Fruit fly (Drosophila melanogaster) whole organism, embryonic: Measurements from ENCODE around the gene CG34002.

ENCODE experiments used
- Atf-2 ChIP-seq: fragments of 200-800 bp; sonication (Bioruptor generic); optimal IDR thresholded peaks from 2 replicates; lab custom pipeline; 2016; ENCODE audit warnings: missing biosample characterization, missing genetic modification characterization
- Blimp-1 ChIP-seq: fragments of 200-800 bp; sonication (Bioruptor generic); optimal IDR thresholded peaks from 3 replicates; lab custom pipeline; 2018; ENCODE audit warnings: missing biosample characterization, missing genetic modification characterization, mild to moderate bottlenecking, moderate library complexity, missing genetic modification reagents
- CG12299 ChIP-seq: fragments of 200-800 bp; sonication (Bioruptor generic); optimal IDR thresholded peaks from 2 replicates; lab custom pipeline; 2018; ENCODE audit warnings: missing biosample characterization, mild to moderate bottlenecking, missing genetic modification characterization
- CG15514 ChIP-seq: fragments of 200-800 bp; sonication (Bioruptor generic); optimal IDR thresholded peaks from 3 replicates; lab custom pipeline; 2017; ENCODE audit warnings: missing biosample characterization, missing genetic modification characterization, mild to moderate bottlenecking, moderate library complexity, missing genetic modification reagents
- CG17385 ChIP-seq: fragments of 200-800 bp; sonication (Bioruptor generic); optimal IDR thresholded peaks from 3 replicates; lab custom pipeline; 2018; ENCODE audit warnings: missing biosample characterization, mild to moderate bottlenecking, missing genetic modification characterization
- CG18599 ChIP-seq: fragments of 200-800 bp; sonication (Bioruptor generic); optimal IDR thresholded peaks from 3 replicates; lab custom pipeline; 2017; ENCODE audit warnings: missing biosample characterization, missing genetic modification characterization, mild to moderate bottlenecking, moderate library complexity, missing genetic modification reagents
- CG2875 ChIP-seq: fragments of 200-800 bp; sonication (Bioruptor generic); optimal IDR thresholded peaks from 2 replicates; lab custom pipeline; 2017; ENCODE audit warnings: missing biosample characterization, mild to moderate bottlenecking, missing genetic modification characterization, missing genetic modification reagents
- CG34376 ChIP-seq: fragments of 200-800 bp; sonication (Bioruptor generic); optimal IDR thresholded peaks from 2 replicates; lab custom pipeline; 2018; ENCODE audit warnings: missing biosample characterization, mild to moderate bottlenecking, missing genetic modification characterization
- CG43689 ChIP-seq: fragments of 200-800 bp; sonication (Bioruptor generic); IDR thresholded peaks from 2 replicates; pipeline ENCODE4 v1.3.6; 2022; ENCODE audit warnings: missing biosample characterization, missing genetic modification characterization
- CG7556 ChIP-seq: fragments of 200-800 bp; sonication (Bioruptor generic); optimal IDR thresholded peaks from 2 replicates; lab custom pipeline; 2017; ENCODE audit warnings: missing biosample characterization, mild to moderate bottlenecking, missing genetic modification characterization
- CG8089 ChIP-seq: fragments of 200-800 bp; sonication (Bioruptor generic); optimal IDR thresholded peaks from 3 replicates; lab custom pipeline; 2016; ENCODE audit warnings: missing biosample characterization, missing genetic modification characterization
- Dad ChIP-seq: fragments of 200-800 bp; sonication (Bioruptor generic); optimal IDR thresholded peaks from 3 replicates; lab custom pipeline; 2016; ENCODE audit warnings: missing biosample characterization, missing genetic modification characterization
- Doc2 ChIP-seq: fragments of 200-800 bp; sonication (Bioruptor generic); IDR thresholded peaks from 2 replicates; pipeline ENCODE4 v1.3.6; 2022; ENCODE audit warnings: missing biosample characterization, missing genetic modification characterization
- Fer2 ChIP-seq: fragments of 200-800 bp; sonication (Bioruptor generic); optimal IDR thresholded peaks from 2 replicates; lab custom pipeline; 2018; ENCODE audit warnings: missing biosample characterization, mild to moderate bottlenecking, missing genetic modification characterization, moderate library complexity
- GATAe ChIP-seq: fragments of 200-800 bp; sonication (Bioruptor generic); conservative IDR thresholded peaks from 2 replicates; pipeline ENCODE4 v1.3.6; 2022; ENCODE audit warnings: missing biosample characterization, missing genetic modification characterization
- H15 ChIP-seq: fragments of 200-800 bp; sonication (Bioruptor generic); IDR thresholded peaks from 3 replicates; pipeline ENCODE4 v1.3.6; 2022; ENCODE audit warnings: missing biosample characterization, missing genetic modification characterization
- H2.0 ChIP-seq: fragments of 200-800 bp; sonication (Bioruptor generic); IDR thresholded peaks from 2 replicates; pipeline ENCODE4 v1.3.6; 2022; ENCODE audit warnings: missing biosample characterization, missing genetic modification characterization
- Hand ChIP-seq: fragments of 200-800 bp; sonication (Bioruptor generic); optimal IDR thresholded peaks from 2 replicates; lab custom pipeline; 2017; ENCODE audit warnings: mild to moderate bottlenecking, missing biosample characterization, missing genetic modification reagents, missing genetic modification characterization
- Hey ChIP-seq: fragments of 200-800 bp; sonication (Bioruptor generic); optimal IDR thresholded peaks from 3 replicates; lab custom pipeline; 2018; ENCODE audit warnings: missing biosample characterization, mild to moderate bottlenecking, missing genetic modification characterization
- Hmr ChIP-seq: fragments of 200-800 bp; sonication (Bioruptor generic); optimal IDR thresholded peaks from 3 replicates; lab custom pipeline; 2017; ENCODE audit warnings: mild to moderate bottlenecking, missing biosample characterization, missing genetic modification reagents, missing genetic modification characterization
- Hr78 ChIP-seq, 2 experiments: fragments of 200-800 bp in 1 of 2; fragments of >200 bp in 1 of 2; sonication (Bioruptor generic) in 1 of 2; optimal IDR thresholded peaks; 2 replicates each; lab custom pipeline; 2017 to 2019; ENCODE audit warnings: missing biosample characterization in 2 of 2, missing genetic modification characterization in 2 of 2, mild to moderate bottlenecking in 1 of 2, moderate library complexity in 1 of 2
- Myb ChIP-seq: fragments of 200-800 bp; sonication (Bioruptor generic); optimal IDR thresholded peaks from 2 replicates; lab custom pipeline; 2016; ENCODE audit warnings: missing biosample characterization, missing genetic modification characterization
- Neu2 ChIP-seq: fragments of 200-800 bp; sonication (Bioruptor generic); optimal IDR thresholded peaks from 3 replicates; lab custom pipeline; 2016; ENCODE audit warnings: missing biosample characterization, missing genetic modification characterization, borderline replicate concordance
- Opbp ChIP-seq: fragments of 200-800 bp; sonication (Bioruptor generic); IDR thresholded peaks from 3 replicates; pipeline ENCODE4 v1.3.6; 2022; ENCODE audit warnings: missing biosample characterization, missing genetic modification characterization; ENCODE audit not compliant: partially characterized antibody
- PHDP ChIP-seq: fragments of 200-800 bp; sonication (Bioruptor generic); optimal IDR thresholded peaks from 3 replicates; lab custom pipeline; 2018; ENCODE audit warnings: missing biosample characterization, mild to moderate bottlenecking, missing genetic modification characterization, moderate library complexity
- Rfx ChIP-seq: fragments of 200-800 bp; sonication (Bioruptor generic); IDR thresholded peaks from 2 replicates; pipeline ENCODE4 v1.3.6; 2022; ENCODE audit warnings: missing biosample characterization, missing genetic modification characterization
- Vsx1 ChIP-seq: fragments of 200-800 bp; sonication (Bioruptor generic); optimal IDR thresholded peaks from 2 replicates; lab custom pipeline; 2017; ENCODE audit warnings: missing biosample characterization, mild to moderate bottlenecking, missing genetic modification characterization, missing genetic modification reagents
- caup ChIP-seq: fragments of 200-800 bp; sonication (Bioruptor generic); optimal IDR thresholded peaks from 3 replicates; lab custom pipeline; 2017; ENCODE audit warnings: missing biosample characterization, mild to moderate bottlenecking, missing genetic modification characterization, moderate library complexity; ENCODE audit not compliant: severe bottlenecking
- chinmo ChIP-seq: fragments of 200-800 bp; sonication (Bioruptor generic); IDR thresholded peaks from 4 replicates; pipeline ENCODE4 v1.3.6; 2022; ENCODE audit warnings: missing biosample characterization, missing genetic modification characterization; ENCODE audit not compliant: partially characterized antibody
- chm ChIP-seq: fragments of 200-800 bp; sonication (Bioruptor generic); IDR thresholded peaks from 2 replicates; pipeline ENCODE4 v1.3.6; 2022; ENCODE audit warnings: missing biosample characterization, missing genetic modification characterization
- cwo ChIP-seq: fragments of 200-800 bp; sonication (Bioruptor generic); optimal IDR thresholded peaks from 3 replicates; lab custom pipeline; 2017; ENCODE audit warnings: missing biosample characterization, missing genetic modification characterization, mild to moderate bottlenecking, moderate library complexity, missing genetic modification reagents
- exex ChIP-seq: fragments of 200-800 bp; sonication (Bioruptor generic); optimal IDR thresholded peaks from 4 replicates; lab custom pipeline; 2018; ENCODE audit warnings: missing biosample characterization, mild to moderate bottlenecking, missing genetic modification characterization, moderate library complexity
- eyg ChIP-seq: fragments of 200-800 bp; sonication (Bioruptor generic); optimal IDR thresholded peaks from 3 replicates; lab custom pipeline; 2016; ENCODE audit warnings: missing biosample characterization, missing genetic modification characterization
- grau ChIP-seq: fragments of 200-800 bp; optimal IDR thresholded peaks from 3 replicates; lab custom pipeline; 2019; ENCODE audit warnings: missing biosample characterization, mild to moderate bottlenecking, missing genetic modification characterization, moderate library complexity
- h ChIP-seq: fragments of >200 bp; optimal IDR thresholded peaks from 2 replicates; lab custom pipeline; 2017
- nerfin-2 ChIP-seq: fragments of 200-800 bp; sonication (Bioruptor generic); IDR thresholded peaks from 2 replicates; pipeline ENCODE4 v1.3.6; 2022; ENCODE audit warnings: missing biosample characterization, missing genetic modification characterization; ENCODE audit not compliant: partially characterized antibody
- psq ChIP-seq: fragments of 200-800 bp; sonication (Bioruptor generic); optimal IDR thresholded peaks from 2 replicates; lab custom pipeline; 2017; ENCODE audit warnings: missing biosample characterization, missing genetic modification characterization
- scrt ChIP-seq: fragments of 200-800 bp; sonication (Bioruptor generic); optimal IDR thresholded peaks from 2 replicates; lab custom pipeline; 2018; ENCODE audit warnings: missing biosample characterization, mild to moderate bottlenecking, missing genetic modification characterization, moderate library complexity
- stwl ChIP-seq: fragments of 200-800 bp; sonication (Bioruptor generic); optimal IDR thresholded peaks from 3 replicates; lab custom pipeline; 2018; ENCODE audit warnings: missing biosample characterization, mild to moderate bottlenecking, missing genetic modification characterization, moderate library complexity
- z ChIP-seq: fragments of 200-800 bp; sonication (Bioruptor generic); IDR thresholded peaks from 3 replicates; pipeline ENCODE4 v1.3.6; 2022; ENCODE audit warnings: missing biosample characterization, missing genetic modification characterization
- zen2 ChIP-seq: fragments of 200-800 bp; sonication (Bioruptor generic); IDR thresholded peaks from 3 replicates; pipeline ENCODE4 v1.3.6; 2022; ENCODE audit warnings: missing biosample characterization, missing genetic modification characterization; ENCODE audit not compliant: partially characterized antibody
- zfh1 ChIP-seq: fragments of 200-800 bp; sonication (Bioruptor generic); IDR thresholded peaks from 3 replicates; pipeline ENCODE4 v1.3.6; 2022; ENCODE audit warnings: missing biosample characterization, missing genetic modification characterization

Gene CG34002

DNA sequence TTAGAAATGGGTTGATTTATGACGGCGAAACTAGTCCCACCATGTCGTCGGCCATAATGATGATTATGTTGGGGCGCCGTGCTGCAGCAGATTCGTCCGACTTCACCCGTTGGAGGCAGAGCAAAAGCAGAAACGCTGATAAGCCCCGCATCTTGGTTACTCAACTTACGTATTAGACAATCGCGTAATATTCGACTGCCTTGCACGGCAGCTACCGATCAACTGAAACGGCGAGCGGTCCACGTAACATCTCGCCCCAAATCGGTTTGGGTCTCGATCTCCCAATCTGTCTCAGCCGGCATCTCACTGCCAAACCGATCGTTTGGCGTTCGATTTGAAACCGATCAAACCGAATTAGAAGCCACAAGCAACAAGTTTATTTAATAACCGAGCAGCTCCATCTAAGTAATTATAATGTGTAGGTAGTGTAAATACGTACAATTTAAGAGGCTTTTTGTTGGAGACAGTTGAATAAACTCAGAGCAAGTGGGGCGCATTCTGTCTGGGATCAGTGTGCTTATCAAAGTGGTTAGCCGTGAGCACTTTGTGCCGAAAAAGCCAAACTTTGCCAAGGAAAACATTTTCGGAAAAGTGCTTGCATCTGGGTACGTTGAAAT lies 49.6 kb upstream of the CG34002 start, which contains the start of gene CG32191 (continued):
- peak; percentile 59 for TF ChIP-seq CG34376 (GFP tag; lab: Kevin White, UChicago)
- TF ChIP-seq Myb (GFP tag; lab: Kevin White, UChicago) = no peak
- no peak for TF ChIP-seq CG2875 (GFP tag; lab: Kevin White, UChicago)
- TF ChIP-seq Hr78 (GFP tag; optimal IDR thresholded peaks at IDR 0.05; lab: Kevin White, UChicago) = no peak
- no peak for TF ChIP-seq CG8089
- TF ChIP-seq caup (GFP tag; lab: Kevin White, UChicago) = peak; percentile 50
- TF ChIP-seq stwl (tag; lab: Kevin White, UChicago) = no peak
- TF ChIP-seq, all 482 proteins: peak for 44

DNA sequence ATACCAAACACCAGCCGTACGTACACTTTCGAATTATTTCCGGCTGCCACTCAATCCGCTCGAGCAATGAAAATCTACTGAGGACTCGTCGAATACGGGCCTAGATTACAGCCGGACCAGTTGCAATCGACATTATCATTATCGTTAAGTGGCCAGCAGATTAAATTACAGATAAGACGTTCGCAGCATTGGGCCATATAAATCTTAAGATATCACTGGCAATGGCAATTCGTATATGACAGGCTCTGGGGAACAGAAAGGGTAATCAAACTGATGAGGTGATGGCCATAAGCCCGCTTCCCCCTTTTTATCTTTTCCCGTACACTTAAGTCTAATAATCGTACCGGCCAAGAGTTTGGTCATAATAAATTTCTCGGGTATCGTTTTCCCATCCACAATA lies 44.2 kb upstream of the CG34002 start, which contains the start of gene Cln3:
Gene Cln3, minus strand, starts transcription at position 84 of the 400 bp plus-strand sequence.
- TF ChIP-seq Hey (peak; percentile 9), Rfx (GFP tag; lab: Robert Waterston, UW) (peak; percentile 16; the same call in 1 of the 2 replicates), Dad (GFP tag; lab: Kevin White, UChicago) (no peak), Myb (GFP tag; lab: Kevin White, UChicago) (no peak), CG12299 (no peak), H15 (GFP tag; lab: Robert Waterston, UW) (no peak), z (GFP tag; lab: Robert Waterston, UW) (no peak), Neu2 (no peak), scrt (GFP tag; lab: Kevin White, UChicago) (peak; percentile 15), psq (GFP tag; lab: Kevin White, UChicago) (no peak), Fer2 (tag; lab: Kevin White, UChicago) (no peak), Atf-2 (GFP tag; lab: Kevin White, UChicago) (no peak), CG18599 (peak; percentile 20), CG15514 (GFP tag; lab: Kevin White, UChicago) (peak; percentile 10), zfh1 (GFP tag; lab: Robert Waterston, UW) (no peak), Blimp-1 (no peak), eyg (GFP tag; lab: Kevin White, UChicago) (no peak), H2.0 (GFP tag; lab: Robert Waterston, UW) (no peak), zen2 (no peak), chm (GFP tag; lab: Robert Waterston, UW) (no peak), cwo (GFP tag; lab: Kevin White, UChicago) (peak; percentile 16), CG34376 (GFP tag; lab: Kevin White, UChicago) (peak; percentile 96), Hmr (GFP tag; lab: Kevin White, UChicago) (peak; percentile 27), CG43689 (no peak), Doc2 (GFP tag; lab: Robert Waterston, UW) (no peak), CG17385 (no peak), nerfin-2 (no peak), exex (tag; lab: Kevin White, UChicago) (peak; percentile 93), grau (tag; lab: Kevin White, UChicago) (no peak), h (lab: Kevin White, UChicago) (no peak), GATAe (GFP tag; lab: Robert Waterston, UW) (peak; percentile 78), chinmo (GFP tag; lab: Robert Waterston, UW) (0 out of 4 replicates have a peak, but pooled peaks have one; percentile 10), Vsx1 (GFP tag; lab: Kevin White, UChicago) (no peak), CG7556 (no peak), PHDP (tag; lab: Kevin White, UChicago) (no peak), Hand (GFP tag; lab: Kevin White, UChicago) (peak; percentile 16), Opbp (GFP tag; lab: Robert Waterston, UW) (no peak)
